Worm (Caenorhabditis elegans): ENCODE measurements around the gene C48B4.9.

Gene C48B4.9

DNA sequence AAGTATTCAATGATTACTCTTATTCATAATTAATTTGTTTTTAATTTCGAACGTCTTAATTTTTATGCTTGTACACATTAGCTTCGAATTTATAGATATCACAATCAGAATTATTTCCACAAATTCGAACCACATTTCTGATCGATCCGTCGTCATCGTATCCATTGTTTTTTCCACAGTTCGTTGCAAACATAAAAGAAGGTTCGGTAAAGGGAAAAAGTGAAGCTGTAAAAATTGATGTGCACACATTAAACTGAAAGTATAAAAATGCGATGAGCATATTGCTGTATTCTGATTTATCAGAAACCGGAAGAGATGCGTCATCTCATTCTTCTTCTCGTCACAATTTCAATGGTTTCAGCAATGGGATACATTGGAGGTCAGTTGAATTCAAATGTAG is 33.9 kb upstream of the C48B4.9 start, which contains the start of gene C48B4.12:
TSS of gene C48B4.12 (plus strand) at position 301 of the 400 bp plus-strand sequence.
- no peak for TF ChIP-seq flh-1 (GFP tag; optimal IDR thresholded peaks at IDR 0.05)
- no peak for TF ChIP-seq pha-4 (tag; optimal IDR thresholded peaks at IDR 0.05)
- no peak for TF ChIP-seq tbx-8 (GFP tag; optimal IDR thresholded peaks at IDR 0.05)
- no peak for TF ChIP-seq ceh-83 (GFP tag; optimal IDR thresholded peaks at IDR 0.05)
- no peak for TF ChIP-seq unc-62 (GFP tag; optimal IDR thresholded peaks at IDR 0.05)
- no peak for TF ChIP-seq drap-1 (GFP tag; optimal IDR thresholded peaks at IDR 0.05)
- TF ChIP-seq unc-120 (tag; optimal IDR thresholded peaks at IDR 0.05; ENCODE audit: poor library complexity, severe bottlenecking), result no peak
- no peak for TF ChIP-seq nhr-76 (tag; optimal IDR thresholded peaks at IDR 0.05)
- no peak for TF ChIP-seq cnd-1 (tag; optimal IDR thresholded peaks at IDR 0.05)
- no peak for TF ChIP-seq elt-1 (tag; optimal IDR thresholded peaks at IDR 0.05; ENCODE audit: borderline replicate concordance, insufficient read depth)
- no peak for TF ChIP-seq unc-39 (tag; optimal IDR thresholded peaks at IDR 0.05)
- no peak for TF ChIP-seq zip-8 (tag; optimal IDR thresholded peaks at IDR 0.05)
- no peak for TF ChIP-seq bed-3 (GFP tag; optimal IDR thresholded peaks at IDR 0.05)
- no peak for TF ChIP-seq lin-32 (GFP tag; optimal IDR thresholded peaks at IDR 0.05)
- TF ChIP-seq elt-3 (tag; optimal IDR thresholded peaks at IDR 0.05), result no peak

DNA sequence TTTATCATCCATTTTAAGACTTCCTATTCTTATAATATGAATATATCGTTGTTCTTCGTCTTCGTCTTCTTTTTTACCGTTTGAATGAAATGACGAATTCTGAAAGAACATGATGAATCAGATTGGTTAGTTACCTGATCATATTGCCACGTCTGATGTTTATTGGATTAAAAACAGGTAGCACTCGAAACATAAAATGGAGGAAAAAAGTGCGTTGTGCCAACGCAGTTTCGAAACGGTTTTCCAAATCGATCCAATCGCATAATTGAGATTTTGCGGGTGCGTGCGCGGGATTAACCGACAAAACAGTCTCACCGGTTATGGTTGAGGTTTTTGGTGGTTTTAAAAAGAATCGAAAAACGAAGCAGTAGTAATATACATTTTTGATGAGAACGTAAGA is 32.4 kb upstream of the C48B4.9 start, which contains the start of gene rom-2:
TSS of gene rom-2 (minus strand) at position 101 of the 400 bp plus-strand sequence.
- TF ChIP-seq elt-3 (tag; optimal IDR thresholded peaks at IDR 0.05) (no peak), nhr-28 (tag; optimal IDR thresholded peaks at IDR 0.05) (no peak), drap-1 (GFP tag; optimal IDR thresholded peaks at IDR 0.05) (no peak), ceh-83 (GFP tag; optimal IDR thresholded peaks at IDR 0.05) (no peak), pha-4 (tag; optimal IDR thresholded peaks at IDR 0.05) (no peak), tbx-8 (GFP tag; optimal IDR thresholded peaks at IDR 0.05) (no peak), zip-8 (tag; optimal IDR thresholded peaks at IDR 0.05) (no peak), elt-1 (tag; optimal IDR thresholded peaks at IDR 0.05; ENCODE audit: borderline replicate concordance, insufficient read depth) (no peak), nhr-76 (tag; optimal IDR thresholded peaks at IDR 0.05) (no peak), ham-2 (GFP tag; optimal IDR thresholded peaks at IDR 0.05) (no peak)

DNA sequence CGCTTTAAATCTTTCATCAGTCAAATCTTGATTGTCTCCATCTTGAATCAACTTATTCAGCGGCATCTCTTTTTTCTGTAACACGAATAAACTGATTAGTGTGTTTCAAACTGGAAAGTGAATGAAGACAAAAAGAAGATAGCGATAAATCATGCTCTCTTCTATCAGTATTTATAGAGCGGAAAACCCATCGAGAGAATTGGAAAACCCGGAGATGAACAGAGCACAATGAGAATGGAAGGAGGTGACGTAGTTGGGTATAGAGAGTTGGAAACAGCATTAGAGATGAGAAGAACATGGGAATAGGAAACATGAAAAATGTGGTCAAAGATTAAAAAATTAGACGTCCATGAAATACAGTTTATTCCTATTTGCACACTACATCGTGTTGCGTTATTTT is 29.0 kb upstream of the C48B4.9 start, which contains the start of gene acox-1.5:
TSS of gene acox-1.5 (minus strand) at position 75 of the 400 bp plus-strand sequence.
- TF ChIP-seq snpc-4 (tag; optimal IDR thresholded peaks at IDR 0.05) (no peak), mls-2 (tag; optimal IDR thresholded peaks at IDR 0.05) (no peak), ceh-83 (GFP tag; optimal IDR thresholded peaks at IDR 0.05) (no peak), sem-2 (GFP tag; optimal IDR thresholded peaks at IDR 0.05) (no peak), unc-39 (tag; optimal IDR thresholded peaks at IDR 0.05) (no peak), lsy-2 (tag; optimal IDR thresholded peaks at IDR 0.05) (no peak), unc-62 (GFP tag; optimal IDR thresholded peaks at IDR 0.05) (no peak), nhr-2 (tag; optimal IDR thresholded peaks at IDR 0.05) (no peak), ceh-39 (tag; optimal IDR thresholded peaks at IDR 0.05) (no peak), nhr-76 (tag; optimal IDR thresholded peaks at IDR 0.05) (no peak)

DNA sequence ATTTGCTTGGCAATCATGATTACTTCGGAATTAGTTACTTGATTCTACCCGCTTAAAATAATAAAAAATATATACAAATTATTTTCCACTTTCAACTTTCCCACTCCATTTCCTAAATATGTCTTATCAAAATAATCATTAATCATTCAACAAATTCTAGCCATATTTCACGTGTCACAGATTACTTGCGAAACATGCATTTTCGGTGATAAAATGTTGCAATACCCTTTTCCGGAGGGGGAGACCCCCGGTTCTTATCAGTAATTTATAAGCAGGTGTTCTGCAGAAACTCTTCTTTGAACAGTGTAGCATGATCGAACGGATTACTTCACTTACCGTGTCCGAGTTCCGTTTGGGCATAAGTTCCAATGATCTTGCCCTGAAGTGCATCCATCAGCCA is 27.1 kb upstream of the C48B4.9 start:
- TF ChIP-seq ztf-11 (tag; optimal IDR thresholded peaks at IDR 0.05) (no peak), flh-1 (GFP tag; optimal IDR thresholded peaks at IDR 0.05) (no peak), drap-1 (GFP tag; optimal IDR thresholded peaks at IDR 0.05) (no peak)

DNA sequence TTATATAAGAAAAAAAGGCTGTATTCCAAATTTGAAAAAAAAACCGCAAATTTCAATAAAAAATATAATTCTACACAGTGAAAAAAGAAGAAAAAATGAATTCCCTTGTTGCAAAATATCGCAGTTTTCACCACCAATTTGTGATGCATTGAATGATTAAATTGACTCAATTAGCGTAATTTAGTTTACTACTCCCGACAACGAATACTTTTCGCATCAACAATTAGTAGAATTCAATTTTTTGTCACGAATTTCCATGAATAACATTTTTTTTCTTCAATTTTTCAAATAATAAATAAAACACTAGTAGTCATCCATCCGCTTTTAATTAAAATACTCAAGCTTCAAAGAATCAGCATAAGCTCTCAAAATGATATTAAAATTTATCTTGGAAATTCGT is 22.2 kb upstream of the C48B4.9 start:
- TF ChIP-seq mep-1 (tag; optimal IDR thresholded peaks at IDR 0.05) (no peak), unc-120 (tag; optimal IDR thresholded peaks at IDR 0.05; ENCODE audit: poor library complexity, severe bottlenecking) (no peak), ces-1 (GFP tag; optimal IDR thresholded peaks at IDR 0.05) (peak; percentile 98), lsy-2 (tag; optimal IDR thresholded peaks at IDR 0.05) (no peak), ceh-39 (tag; optimal IDR thresholded peaks at IDR 0.05) (no peak)

DNA sequence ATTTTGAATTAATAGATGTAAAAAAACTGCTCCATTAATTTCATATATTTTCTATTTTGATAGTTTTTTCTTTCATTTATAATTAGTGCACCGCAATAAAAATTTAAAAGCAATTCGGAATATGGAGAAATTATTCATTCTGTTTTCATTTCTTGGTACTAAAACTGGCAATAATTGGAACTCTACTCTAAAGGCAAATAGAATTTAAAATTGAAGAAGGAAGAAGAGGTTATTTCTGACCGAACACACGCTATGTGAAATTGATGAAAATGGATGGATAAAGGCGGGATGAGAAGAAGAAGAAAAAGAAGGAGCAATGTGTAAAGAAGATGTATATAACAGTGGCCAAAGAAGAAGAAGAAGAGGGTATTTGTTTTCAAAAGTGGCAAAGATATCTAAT is 20.1 kb upstream of the C48B4.9 start:
- TF ChIP-seq zip-8 (tag; optimal IDR thresholded peaks at IDR 0.05) (no peak), ces-1 (GFP tag; optimal IDR thresholded peaks at IDR 0.05) (peak; percentile 89)

DNA sequence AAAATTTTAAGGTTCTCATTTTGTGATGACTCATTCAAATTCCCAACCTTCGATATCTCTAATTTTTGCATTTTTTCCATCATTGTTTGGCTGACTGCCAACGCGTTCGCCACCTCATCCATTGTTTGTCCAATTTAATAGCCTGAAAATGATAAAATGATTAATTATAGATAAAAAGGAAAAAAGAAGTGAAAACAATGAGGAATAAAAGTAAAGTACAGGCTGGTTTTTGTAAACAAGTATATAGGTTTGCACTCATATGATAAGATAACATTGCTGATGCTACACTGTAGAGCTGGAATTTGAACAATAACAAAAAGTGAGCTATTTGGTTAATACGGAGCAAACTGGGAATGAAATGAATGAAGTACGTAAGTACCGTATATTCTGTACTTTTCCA is 19.1 kb upstream of the C48B4.9 start, which contains the start of gene C48B4.3:
TSS of gene C48B4.3 (minus strand) at position 149 of the 400 bp plus-strand sequence.
- TF ChIP-seq lin-13 (tag; optimal IDR thresholded peaks at IDR 0.05) (no peak), unc-120 (tag; optimal IDR thresholded peaks at IDR 0.05; ENCODE audit: poor library complexity, severe bottlenecking) (no peak), pha-4 (tag; optimal IDR thresholded peaks at IDR 0.05) (no peak), hlh-1 (tag; optimal IDR thresholded peaks at IDR 0.05) (no peak), M03D4.4 (tag; optimal IDR thresholded peaks at IDR 0.05) (no peak), sem-2 (GFP tag; optimal IDR thresholded peaks at IDR 0.05) (no peak), elt-3 (tag; optimal IDR thresholded peaks at IDR 0.05) (no peak), mab-5 (tag; optimal IDR thresholded peaks at IDR 0.05) (no peak), mls-2 (tag; optimal IDR thresholded peaks at IDR 0.05) (no peak), sptf-1 (tag; optimal IDR thresholded peaks at IDR 0.05) (no peak), unc-39 (tag; optimal IDR thresholded peaks at IDR 0.05) (no peak), lin-32 (GFP tag; optimal IDR thresholded peaks at IDR 0.05) (no peak)
